Fruit fly (Drosophila melanogaster): ENCODE measurements around the gene CG2930.

The CG2930 gene

DNA sequence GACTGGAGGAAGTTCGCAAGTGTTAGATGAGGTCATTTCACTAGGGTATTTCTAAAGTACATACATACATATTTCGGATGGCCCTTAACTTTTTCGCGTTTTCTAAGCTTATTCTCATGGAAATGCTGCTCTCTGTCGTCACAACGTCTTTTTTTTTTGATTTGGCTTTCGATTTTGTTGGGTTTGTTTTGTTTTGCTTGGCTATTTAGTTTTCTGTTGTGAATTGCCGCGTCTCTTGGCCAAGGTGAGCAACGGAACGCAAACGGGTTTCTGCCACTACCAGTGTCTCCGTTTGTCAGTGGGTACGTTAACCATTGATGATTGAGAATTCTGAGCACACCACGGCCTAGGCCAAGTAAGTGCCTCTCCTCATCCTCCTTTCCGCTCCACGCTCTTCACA lies 2.7 kb upstream of the CG2930 start (continued):
- TF ChIP-seq pan (optimal IDR thresholded peaks at IDR 0.05) (no peak), pan (GFP tag; optimal IDR thresholded peaks at IDR 0.05 in 1 of 2, IDR thresholded peaks at IDR 0.05 in 1 of 2) (no peak), slbo (GFP tag; IDR thresholded peaks at IDR 0.05) (no peak), gfzf (GFP tag; optimal IDR thresholded peaks at IDR 0.05) (no peak), nom (GFP tag; optimal IDR thresholded peaks at IDR 0.05) (peak; percentile 67), sim (GFP tag; IDR thresholded peaks at IDR 0.05) (no peak)

- no peak for TF ChIP-seq Mrtf (GFP tag; IDR thresholded peaks at IDR 0.05)
- no peak for TF ChIP-seq ewg (GFP tag; optimal IDR thresholded peaks at IDR 0.05)
- peak; percentile 17 for TF ChIP-seq CG14710 (tag; optimal IDR thresholded peaks at IDR 0.05)
- TF ChIP-seq dmrt99B (tag; optimal IDR thresholded peaks at IDR 0.05): peak; percentile 38
- no peak for TF ChIP-seq CG15011 (GFP tag; optimal IDR thresholded peaks at IDR 0.05)
- peak; percentile 3 for TF ChIP-seq CG13424 (tag; optimal IDR thresholded peaks at IDR 0.05)
- no peak for TF ChIP-seq CG31388 (GFP tag; optimal IDR thresholded peaks at IDR 0.05)
- no peak for TF ChIP-seq bowl (GFP tag; IDR thresholded peaks at IDR 0.05)
- TF ChIP-seq zf30C (GFP tag; optimal IDR thresholded peaks at IDR 0.05): no peak
- TF ChIP-seq CG6854 (GFP tag; optimal IDR thresholded peaks at IDR 0.05): no peak
- no peak for TF ChIP-seq CG9437 (GFP tag; optimal IDR thresholded peaks at IDR 0.05)
- TF ChIP-seq bigmax (GFP tag; optimal IDR thresholded peaks at IDR 0.05): no peak
- no peak for TF ChIP-seq Atf3 (GFP tag; optimal IDR thresholded peaks at IDR 0.05)
- peak; percentile 77 for TF ChIP-seq sens (GFP tag)
- no peak for TF ChIP-seq CrebB (tag; optimal IDR thresholded peaks at IDR 0.05)
- TF ChIP-seq gce (GFP tag; IDR thresholded peaks at IDR 0.05): no peak
- TF ChIP-seq jing (GFP tag; optimal IDR thresholded peaks at IDR 0.05): no peak
- no peak for TF ChIP-seq trh (GFP tag; optimal IDR thresholded peaks at IDR 0.05)
- peak in 1 of 2 experiments; percentile 1 for TF ChIP-seq eve (GFP tag; optimal IDR thresholded peaks at IDR 0.05)
- TF ChIP-seq CG8944 (GFP tag; optimal IDR thresholded peaks at IDR 0.05): no peak
- no peak for TF ChIP-seq CG9797 (GFP tag; optimal IDR thresholded peaks at IDR 0.05)
- peak; percentile 14 for TF ChIP-seq nmo (GFP tag; optimal IDR thresholded peaks at IDR 0.05)
- no peak for TF ChIP-seq CG12659 (GFP tag; optimal IDR thresholded peaks at IDR 0.05)
- TF ChIP-seq CG32772 (GFP tag; IDR thresholded peaks at IDR 0.05): no peak
- no peak for TF ChIP-seq CG43689 (GFP tag; IDR thresholded peaks at IDR 0.05)
- no peak for TF ChIP-seq ab (GFP tag; optimal IDR thresholded peaks at IDR 0.05)
- TF ChIP-seq scrt (GFP tag; optimal IDR thresholded peaks at IDR 0.05): no peak
- TF ChIP-seq grn (GFP tag; optimal IDR thresholded peaks at IDR 0.05): no peak
- no peak for TF ChIP-seq p53 (GFP tag; optimal IDR thresholded peaks at IDR 0.05)
- TF ChIP-seq Hr51 (GFP tag; optimal IDR thresholded peaks at IDR 0.05): peak in 1 of 2 experiments; percentile 26
- no peak for TF ChIP-seq sr (GFP tag; IDR thresholded peaks at IDR 0.05)
- no peak for TF ChIP-seq Xbp1 (GFP tag; optimal IDR thresholded peaks at IDR 0.05)
- TF ChIP-seq CG6765 (GFP tag; optimal IDR thresholded peaks at IDR 0.05): no peak
- no peak for TF ChIP-seq cato (GFP tag; optimal IDR thresholded peaks at IDR 0.05; ENCODE audit: borderline replicate concordance)
- TF ChIP-seq vnd (GFP tag; IDR thresholded peaks at IDR 0.05; ENCODE audit: partially characterized antibody): no peak
- no peak for TF ChIP-seq CG16813 (GFP tag; IDR thresholded peaks at IDR 0.05; ENCODE audit: partially characterized antibody)
- 0 out of 2 replicates have a peak, but pooled peaks have one; percentile 16 for TF ChIP-seq onecut (GFP tag; IDR thresholded peaks at IDR 0.05)
- TF ChIP-seq CG17802 (tag; optimal IDR thresholded peaks at IDR 0.05): no peak
- no peak for TF ChIP-seq CG8765 (GFP tag; IDR thresholded peaks at IDR 0.05)
- no peak for TF ChIP-seq pho (GFP tag; optimal IDR thresholded peaks at IDR 0.05)
- no peak for TF ChIP-seq dm (GFP tag; optimal IDR thresholded peaks at IDR 0.05)
- TF ChIP-seq CG10209 (GFP tag; optimal IDR thresholded peaks at IDR 0.05): peak; percentile 0
- TF ChIP-seq CG3726 (GFP tag; IDR thresholded peaks at IDR 0.05): no peak
Observed at dm6 chrX:3866844-3867457, 1.8 kb upstream of the CG2930 start.

All from whole organism, embryonic.